Fruit fly (Drosophila melanogaster) whole organism, wandering third instar larva: ENCODE measurements around the gene NK7.1.

ENCODE experiments used
- Abd-B ChIP-seq: fragments of >200 bp; optimal IDR thresholded peaks from 2 replicates; lab custom pipeline; 2017; ENCODE audit warnings: missing biosample characterization, missing genetic modification characterization
- Hnf4 ChIP-seq: fragments of 200-800 bp; sonication (Bioruptor generic); optimal IDR thresholded peaks from 2 replicates; lab custom pipeline; 2016; ENCODE audit warnings: missing biosample characterization, mild to moderate bottlenecking, missing genetic modification characterization
- Vsx2 ChIP-seq: fragments of 200-300, 225-300 bp; sonication (Bioruptor generic); optimal IDR thresholded peaks from 2 replicates; lab custom pipeline; 2018; ENCODE audit warnings: missing biosample characterization, missing genetic modification characterization; ENCODE audit not compliant: partially characterized antibody
- brk ChIP-seq: fragments of 200-800 bp; sonication (Bioruptor generic); optimal IDR thresholded peaks from 2 replicates; lab custom pipeline; 2016; ENCODE audit warnings: missing biosample characterization, mild to moderate bottlenecking, missing genetic modification characterization
- h ChIP-seq: fragments of 200-800 bp; sonication (Bioruptor generic); optimal IDR thresholded peaks from 3 replicates; lab custom pipeline; 2016; ENCODE audit warnings: missing biosample characterization, mild to moderate bottlenecking, missing genetic modification characterization
- jim ChIP-seq: fragments of 175-275, 200-325 bp; sonication (Bioruptor generic); optimal IDR thresholded peaks from 2 replicates; lab custom pipeline; 2016; ENCODE audit warnings: missing biosample characterization, mild to moderate bottlenecking, missing genetic modification characterization
- pan ChIP-seq: fragments of >200 bp; optimal IDR thresholded peaks from 2 replicates; lab custom pipeline; 2017
- psq ChIP-seq: fragments of 200-800 bp; sonication (Bioruptor generic); optimal IDR thresholded peaks from 3 replicates; lab custom pipeline; 2017; ENCODE audit warnings: missing biosample characterization, mild to moderate bottlenecking, missing genetic modification characterization, moderate library complexity
- rgr ChIP-seq: fragments of 200-800 bp; sonication (Bioruptor generic); optimal IDR thresholded peaks from 3 replicates; lab custom pipeline; 2016; ENCODE audit warnings: missing biosample characterization, mild to moderate bottlenecking, missing genetic modification characterization
- sage ChIP-seq: fragments of 200-800 bp; sonication (Bioruptor generic); optimal IDR thresholded peaks from 2 replicates; lab custom pipeline; 2016; ENCODE audit warnings: missing biosample characterization, mild to moderate bottlenecking, missing genetic modification characterization
- sv ChIP-seq: fragments of 200-800 bp; sonication (Bioruptor generic); optimal IDR thresholded peaks from 3 replicates; lab custom pipeline; 2016; ENCODE audit warnings: missing biosample characterization, missing genetic modification characterization
- usp ChIP-seq: fragments of >200 bp; optimal IDR thresholded peaks from 2 replicates; lab custom pipeline; 2017; ENCODE audit warnings: missing biosample characterization, missing genetic modification characterization

DNA sequence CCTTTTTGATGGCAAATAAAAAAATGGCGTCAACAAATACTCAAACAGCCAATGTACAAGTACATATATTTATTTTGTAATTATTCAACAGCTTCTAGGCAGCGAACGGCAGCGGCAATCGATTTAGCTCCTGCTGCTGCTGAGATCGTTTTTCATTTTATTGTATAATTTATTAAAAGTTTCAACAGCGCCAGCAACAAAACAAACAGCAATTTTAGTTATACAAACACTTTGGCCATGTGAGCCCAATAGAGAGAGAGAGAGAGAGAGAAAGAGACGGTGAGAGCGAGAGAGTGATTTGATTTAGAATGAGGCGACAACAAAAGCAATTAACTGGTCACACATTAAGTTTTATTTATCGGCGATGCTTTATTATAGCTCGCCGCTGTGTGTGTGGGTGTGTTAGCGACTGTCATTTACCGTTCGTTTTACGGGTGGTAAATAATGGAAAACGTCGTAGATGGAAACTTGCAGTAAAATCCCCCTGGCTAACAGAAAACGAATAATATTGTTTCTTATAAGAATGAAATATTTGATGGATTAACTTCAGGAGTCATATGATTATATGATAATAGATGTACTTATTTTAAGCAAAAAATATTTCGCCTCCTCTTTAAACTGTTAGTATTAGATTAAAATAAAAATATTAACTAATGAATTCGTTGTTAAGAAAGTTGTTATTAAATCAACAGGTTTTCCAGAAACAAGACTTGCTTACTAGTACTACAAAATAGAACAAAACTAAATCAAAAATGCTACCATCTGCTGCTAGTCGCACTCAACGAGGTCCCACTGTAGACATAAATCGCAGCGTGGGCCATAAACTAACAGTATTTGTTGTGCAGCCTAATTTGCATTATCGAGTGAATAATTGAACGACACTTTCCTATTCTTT lies 87.4 kb downstream of the NK7.1 start:
- no peak for TF ChIP-seq jim (GFP tag; lab: Kevin White, UChicago)
- TF ChIP-seq Abd-B: no peak
- TF ChIP-seq sage: no peak
- no peak for TF ChIP-seq usp (GFP tag; lab: Kevin White, UChicago)
- no peak for TF ChIP-seq rgr (GFP tag; lab: Kevin White, UChicago)
- no peak for TF ChIP-seq pan (lab: Kevin White, UChicago)
- no peak for TF ChIP-seq Hnf4 (GFP tag; lab: Kevin White, UChicago)
- TF ChIP-seq h (GFP tag; lab: Kevin White, UChicago): no peak
- no peak for TF ChIP-seq Vsx2 (GFP tag; lab: Kevin White, UChicago)
- no peak for TF ChIP-seq sv (GFP tag; lab: Kevin White, UChicago)
- no peak for TF ChIP-seq brk (GFP tag; lab: Kevin White, UChicago)
- TF ChIP-seq psq: no peak
